Fruit fly (Drosophila melanogaster) whole organism, embryonic: ENCODE measurements around the gene CG5665.

Experiments
- Bgb ChIP-seq: fragments of 200-800 bp; sonication (Bioruptor generic); IDR thresholded peaks from 2 replicates; pipeline ENCODE4 v1.3.6; 2022; ENCODE audit warnings: missing biosample characterization, missing genetic modification characterization; ENCODE audit not compliant: partially characterized antibody
- CG11085 ChIP-seq: fragments of 200-800 bp; sonication (Bioruptor generic); IDR thresholded peaks from 2 replicates; pipeline ENCODE4 v1.3.6; 2022; ENCODE audit warnings: missing biosample characterization, missing genetic modification characterization
- CG12299 ChIP-seq: fragments of 200-800 bp; sonication (Bioruptor generic); optimal IDR thresholded peaks from 2 replicates; lab custom pipeline; 2018; ENCODE audit warnings: missing biosample characterization, mild to moderate bottlenecking, missing genetic modification characterization
- CG12391 ChIP-seq: fragments of 200-800 bp; sonication (Bioruptor generic); optimal IDR thresholded peaks from 3 replicates; lab custom pipeline; 2018; ENCODE audit warnings: missing biosample characterization, mild to moderate bottlenecking, missing genetic modification characterization, moderate library complexity
- CG13424 ChIP-seq: fragments of 200-800 bp; sonication (Bioruptor generic); optimal IDR thresholded peaks from 2 replicates; lab custom pipeline; 2019; ENCODE audit warnings: missing biosample characterization, mild to moderate bottlenecking, missing genetic modification characterization, moderate library complexity
- CG14014 ChIP-seq: fragments of 200-800 bp; sonication (Bioruptor generic); IDR thresholded peaks from 2 replicates; pipeline ENCODE4 v1.3.6; 2022; ENCODE audit warnings: missing biosample characterization, missing genetic modification characterization
- CG14710 ChIP-seq: fragments of 200-800 bp; sonication (Bioruptor generic); optimal IDR thresholded peaks from 3 replicates; lab custom pipeline; 2019; ENCODE audit warnings: missing biosample characterization, mild to moderate bottlenecking, missing genetic modification characterization, moderate library complexity
- CG1529 ChIP-seq: fragments of 200-800 bp; sonication (Bioruptor generic); optimal IDR thresholded peaks from 3 replicates; lab custom pipeline; 2018; ENCODE audit warnings: missing biosample characterization, missing genetic modification characterization
- CG17568 ChIP-seq: fragments of 200-800 bp; sonication (Bioruptor generic); optimal IDR thresholded peaks from 2 replicates; lab custom pipeline; 2018; ENCODE audit warnings: missing biosample characterization, mild to moderate bottlenecking, missing genetic modification characterization, moderate library complexity
- CG18262 ChIP-seq: fragments of 200-800 bp; optimal IDR thresholded peaks from 3 replicates; lab custom pipeline; 2019; ENCODE audit warnings: missing biosample characterization, mild to moderate bottlenecking, missing genetic modification characterization, moderate library complexity
- CG2120 ChIP-seq: fragments of 200-800 bp; sonication (Bioruptor generic); optimal IDR thresholded peaks from 3 replicates; lab custom pipeline; 2016; ENCODE audit warnings: missing biosample characterization, missing genetic modification characterization
- CG2199 ChIP-seq: fragments of 200-800 bp; sonication (Bioruptor generic); IDR thresholded peaks from 3 replicates; pipeline ENCODE4 v1.3.6; 2022; ENCODE audit warnings: missing biosample characterization, missing genetic modification characterization
- CG3995 ChIP-seq: fragments of 200-800 bp; sonication (Bioruptor generic); optimal IDR thresholded peaks from 3 replicates; lab custom pipeline; 2016; ENCODE audit warnings: missing biosample characterization, missing genetic modification characterization
- CG4360 ChIP-seq: fragments of 200-800 bp; sonication (Bioruptor generic); IDR thresholded peaks from 2 replicates; pipeline ENCODE4 v1.3.6; 2022; ENCODE audit warnings: missing biosample characterization, missing genetic modification characterization
- CG4617 ChIP-seq: fragments of 200-800 bp; sonication (Bioruptor generic); optimal IDR thresholded peaks from 3 replicates; lab custom pipeline; 2016; ENCODE audit warnings: missing biosample characterization, missing genetic modification characterization, borderline replicate concordance
- CG4820 ChIP-seq: fragments of 200-800 bp; sonication (Bioruptor generic); optimal IDR thresholded peaks from 3 replicates; lab custom pipeline; 2016; ENCODE audit warnings: missing biosample characterization, missing genetic modification characterization
- CG6175 ChIP-seq: fragments of 200-800 bp; sonication (Bioruptor generic); IDR thresholded peaks from 3 replicates; pipeline ENCODE4 v1.3.6; 2022; ENCODE audit warnings: missing biosample characterization, missing genetic modification characterization
- CG6254 ChIP-seq: fragments of 200-800 bp; sonication (Bioruptor generic); optimal IDR thresholded peaks from 3 replicates; lab custom pipeline; 2017; ENCODE audit warnings: mild to moderate bottlenecking, missing biosample characterization, missing genetic modification reagents, missing genetic modification characterization
- CG6791 ChIP-seq: fragments of 200-800 bp; sonication (Bioruptor generic); IDR thresholded peaks from 3 replicates; pipeline ENCODE4 v1.3.6; 2022; ENCODE audit warnings: missing biosample characterization, missing genetic modification characterization; ENCODE audit not compliant: partially characterized antibody
- CG7745 ChIP-seq: fragments of 200-800 bp; sonication (Bioruptor generic); optimal IDR thresholded peaks from 2 replicates; lab custom pipeline; 2018; ENCODE audit warnings: missing biosample characterization, mild to moderate bottlenecking, missing genetic modification characterization, moderate library complexity
- CG7786 ChIP-seq: fragments of 200-800 bp; sonication (Bioruptor generic); optimal IDR thresholded peaks from 2 replicates; lab custom pipeline; 2016; ENCODE audit warnings: missing biosample characterization, missing genetic modification characterization
- CG7987 ChIP-seq: fragments of 200-800 bp; sonication (Bioruptor generic); optimal IDR thresholded peaks from 2 replicates; lab custom pipeline; 2018; ENCODE audit warnings: missing biosample characterization, mild to moderate bottlenecking, missing genetic modification characterization, moderate library complexity
- CG8281 ChIP-seq: fragments of 200-800 bp; sonication (Bioruptor generic); optimal IDR thresholded peaks from 2 replicates; lab custom pipeline; 2018; ENCODE audit warnings: missing biosample characterization, mild to moderate bottlenecking, missing genetic modification characterization, moderate library complexity
- CG8388 ChIP-seq: fragments of 200-800 bp; sonication (Bioruptor generic); optimal IDR thresholded peaks from 2 replicates; lab custom pipeline; 2019; ENCODE audit warnings: missing biosample characterization, mild to moderate bottlenecking, missing genetic modification characterization, moderate library complexity
- CG9932 ChIP-seq: fragments of 200-800 bp; sonication (Bioruptor generic); IDR thresholded peaks from 2 replicates; pipeline ENCODE4 v1.3.6; 2022; ENCODE audit warnings: missing biosample characterization, missing genetic modification characterization
- Doc2 ChIP-seq: fragments of 200-800 bp; sonication (Bioruptor generic); IDR thresholded peaks from 2 replicates; pipeline ENCODE4 v1.3.6; 2022; ENCODE audit warnings: missing biosample characterization, missing genetic modification characterization
- Eip74EF ChIP-seq, 2 experiments: fragments of 200-800 bp in 1 of 2; fragments of >200 bp in 1 of 2; sonication (Bioruptor generic) in 1 of 2; optimal IDR thresholded peaks; 2 replicates each; lab custom pipeline; 2017 to 2019; ENCODE audit warnings: missing biosample characterization in 2 of 2, missing genetic modification characterization in 2 of 2, mild to moderate bottlenecking in 1 of 2, moderate library complexity in 1 of 2
- HLHmδ ChIP-seq: fragments of 200-800 bp; sonication (Bioruptor generic); optimal IDR thresholded peaks from 2 replicates; lab custom pipeline; 2018; ENCODE audit warnings: missing biosample characterization, mild to moderate bottlenecking, missing genetic modification characterization, moderate library complexity
- Mes4 ChIP-seq: fragments of 200-800 bp; sonication (Bioruptor generic); optimal IDR thresholded peaks from 2 replicates; lab custom pipeline; 2016; ENCODE audit warnings: missing biosample characterization, missing genetic modification characterization
- Rfx ChIP-seq: fragments of 200-800 bp; sonication (Bioruptor generic); IDR thresholded peaks from 2 replicates; pipeline ENCODE4 v1.3.6; 2022; ENCODE audit warnings: missing biosample characterization, missing genetic modification characterization
- Spps ChIP-seq: fragments of 200-800 bp; sonication (Bioruptor generic); optimal IDR thresholded peaks from 2 replicates; lab custom pipeline; 2018; ENCODE audit warnings: missing biosample characterization, mild to moderate bottlenecking, missing genetic modification characterization
- Trl ChIP-seq, 3 experiments: fragments of >200 bp in 2 of 3; fragments of 200-800 bp in 1 of 3; sonication (Bioruptor generic) in 1 of 3; optimal IDR thresholded peaks; 2 replicates in 1 of 3; 3 replicates in 2 of 3; lab custom pipeline; 2016 to 2017; ENCODE audit warnings: missing biosample characterization in 1 of 3, missing genetic modification characterization in 1 of 3
- disco-r ChIP-seq: fragments of 200-800 bp; sonication (Bioruptor generic); optimal IDR thresholded peaks from 2 replicates; lab custom pipeline; 2016; ENCODE audit warnings: missing biosample characterization, missing genetic modification characterization
- fd102C ChIP-seq: fragments of 200-800 bp; sonication (Bioruptor generic); optimal IDR thresholded peaks from 2 replicates; lab custom pipeline; 2018; ENCODE audit warnings: missing biosample characterization, mild to moderate bottlenecking, missing genetic modification characterization, moderate library complexity
- gce ChIP-seq: fragments of 200-800 bp; sonication (Bioruptor generic); IDR thresholded peaks from 3 replicates; pipeline ENCODE4 v1.3.6; 2022; ENCODE audit warnings: missing biosample characterization, missing genetic modification characterization
- gt ChIP-seq: fragments of 200-800 bp; sonication (Bioruptor generic); IDR thresholded peaks from 2 replicates; pipeline ENCODE4 v1.3.6; 2022; ENCODE audit warnings: missing biosample characterization, missing genetic modification characterization
- h ChIP-seq: fragments of >200 bp; optimal IDR thresholded peaks from 2 replicates; lab custom pipeline; 2017
- klu ChIP-seq: fragments of 200-800 bp; sonication (Bioruptor generic); IDR thresholded peaks from 2 replicates; pipeline ENCODE4 v1.3.6; 2022; ENCODE audit warnings: missing biosample characterization, missing genetic modification characterization
- luna ChIP-seq: fragments of 200-800 bp; sonication (Bioruptor generic); optimal IDR thresholded peaks from 2 replicates; lab custom pipeline; 2016; ENCODE audit warnings: missing biosample characterization, missing genetic modification characterization
- nau ChIP-seq: fragments of 200-800 bp; sonication (Bioruptor generic); optimal IDR thresholded peaks from 3 replicates; lab custom pipeline; 2017; ENCODE audit warnings: missing biosample characterization, mild to moderate bottlenecking, missing genetic modification characterization, missing genetic modification reagents
- pho ChIP-seq: fragments of 200-800 bp; sonication (Bioruptor generic); optimal IDR thresholded peaks from 2 replicates; lab custom pipeline; 2016; ENCODE audit warnings: missing biosample characterization, missing genetic modification characterization
- pros ChIP-seq: fragments of 200-800 bp; sonication (Bioruptor generic); optimal IDR thresholded peaks from 3 replicates; lab custom pipeline; 2019; ENCODE audit warnings: missing biosample characterization, mild to moderate bottlenecking, missing genetic modification characterization, moderate library complexity
- pum ChIP-seq: fragments of 200-800 bp; sonication (Bioruptor generic); optimal IDR thresholded peaks from 2 replicates; lab custom pipeline; 2016; ENCODE audit warnings: missing biosample characterization, missing genetic modification characterization
- sens ChIP-seq: fragments of 200-800 bp; sonication (Bioruptor generic); peaks from one replicate; lab custom pipeline; 2016; ENCODE audit warnings: missing biosample characterization, missing genetic modification characterization
- sima ChIP-seq: fragments of 200-800 bp; sonication (Bioruptor generic); optimal IDR thresholded peaks from 2 replicates; lab custom pipeline; 2016; ENCODE audit warnings: missing biosample characterization, missing genetic modification characterization
- ssp ChIP-seq: fragments of 200-800 bp; sonication (Bioruptor generic); IDR thresholded peaks from 2 replicates; pipeline ENCODE4 v1.3.6; 2022; ENCODE audit warnings: missing biosample characterization, missing genetic modification characterization
- stc ChIP-seq: fragments of 200-800 bp; sonication (Bioruptor generic); IDR thresholded peaks from 2 replicates; pipeline ENCODE4 v1.3.6; 2022; ENCODE audit warnings: missing biosample characterization, missing genetic modification characterization
- tx ChIP-seq: fragments of 200-800 bp; sonication (Bioruptor generic); optimal IDR thresholded peaks from 2 replicates; lab custom pipeline; 2016; ENCODE audit warnings: missing biosample characterization, missing genetic modification characterization
- wor ChIP-seq: fragments of 200-800 bp; sonication (Bioruptor generic); IDR thresholded peaks from 2 replicates; pipeline ENCODE4 v1.3.6; 2022; ENCODE audit warnings: missing biosample characterization, missing genetic modification characterization

CG5665 gene

DNA sequence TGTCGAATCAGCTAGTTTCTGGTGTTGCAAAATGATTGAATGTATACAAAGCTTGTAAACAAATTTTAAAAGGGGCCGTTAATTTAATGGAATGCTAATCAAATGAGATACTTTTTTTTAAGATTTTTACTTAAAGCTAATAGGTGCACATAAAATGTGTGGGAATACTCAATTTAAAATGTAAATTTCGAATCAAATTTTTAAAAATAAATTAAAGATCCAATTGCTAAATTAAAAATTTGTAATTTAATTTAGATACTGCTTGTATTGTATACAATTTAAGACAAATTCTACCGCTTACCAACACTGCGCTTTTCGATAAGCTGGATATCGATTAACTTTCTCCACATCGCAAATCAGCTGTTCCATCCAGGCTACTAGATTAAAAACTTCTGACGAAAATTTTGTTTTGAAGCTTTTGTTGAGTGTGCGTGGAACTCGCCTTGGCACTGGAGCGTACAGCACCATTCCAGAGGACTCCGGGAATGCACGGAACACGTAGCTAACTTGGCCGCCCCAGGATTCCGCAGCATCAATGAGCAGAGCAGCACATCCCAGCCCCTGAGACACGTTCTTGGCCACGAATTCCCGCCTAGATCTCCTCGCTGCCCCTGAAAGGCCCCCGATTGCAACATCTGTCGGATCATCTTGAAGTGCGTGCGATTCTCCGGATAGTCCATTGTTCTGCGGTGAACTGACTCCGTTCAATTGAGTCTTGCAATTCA is 25.9 kb downstream of the CG5665 start, which contains the start of the genes CG5498 and fbl (continued):
- TF ChIP-seq Trl (optimal IDR thresholded peaks at IDR 0.05; lab: Kevin White, UChicago) (no peak), Trl (GFP tag; optimal IDR thresholded peaks at IDR 0.05; lab: Kevin White, UChicago) (peak; percentile 59), klu (GFP tag; lab: Robert Waterston, UW) (peak; percentile 37; the same call in 1 of the 2 replicates), CG17568 (GFP tag; lab: Kevin White, UChicago) (no peak), fd102C (no peak), CG13424 (tag; lab: Kevin White, UChicago) (peak; percentile 69), CG9932 (peak; percentile 56), Spps (peak; percentile 21), CG7786 (GFP tag; lab: Kevin White, UChicago) (peak; percentile 38), luna (GFP tag; lab: Kevin White, UChicago) (no peak), CG3995 (GFP tag; lab: Kevin White, UChicago) (peak; percentile 10), CG2120 (GFP tag; lab: Kevin White, UChicago) (peak; percentile 84), CG6791 (GFP tag; lab: Robert Waterston, UW) (no peak; the same call in 2 of the 3 replicates), gt (no peak), gce (GFP tag; lab: Robert Waterston, UW) (no peak), h (lab: Kevin White, UChicago) (no peak), pum (GFP tag; lab: Kevin White, UChicago) (peak; percentile 14), sima (no peak), CG18262 (tag; lab: Kevin White, UChicago) (peak; percentile 71), CG4820 (GFP tag; lab: Kevin White, UChicago) (peak; percentile 50), CG2199 (GFP tag; lab: Robert Waterston, UW) (no peak), disco-r (GFP tag; lab: Kevin White, UChicago) (no peak), Mes4 (GFP tag; lab: Kevin White, UChicago) (peak; percentile 6), CG8388 (peak; percentile 47), Rfx (GFP tag; lab: Robert Waterston, UW) (peak; percentile 64), CG4360 (no peak), CG1529 (GFP tag; lab: Kevin White, UChicago) (peak; percentile 32), CG7745 (tag; lab: Kevin White, UChicago) (peak; percentile 45), Bgb (GFP tag; lab: Robert Waterston, UW) (no peak), ssp (GFP tag; lab: Robert Waterston, UW) (no peak), CG14014 (0 out of 2 replicates have a peak, but pooled peaks have one; percentile 40), pros (GFP tag; lab: Kevin White, UChicago) (no peak), pho (GFP tag; lab: Kevin White, UChicago) (peak; percentile 38), CG11085 (GFP tag; lab: Robert Waterston, UW) (no peak), CG14710 (tag; lab: Kevin White, UChicago) (peak; percentile 85), CG12391 (tag; lab: Kevin White, UChicago) (peak; percentile 80), sens (GFP tag; lab: Kevin White, UChicago) (peak; percentile 82), Eip74EF (GFP tag; optimal IDR thresholded peaks at IDR 0.05; lab: Kevin White, UChicago) (peak in 1 of 2 experiments; percentile 40), CG6254 (GFP tag; lab: Kevin White, UChicago) (no peak), CG12299 (no peak), nau (GFP tag; lab: Kevin White, UChicago) (no peak), HLHmδ (GFP tag; lab: Kevin White, UChicago) (no peak), CG4617 (GFP tag; lab: Kevin White, UChicago) (peak; percentile 8), stc (GFP tag; lab: Robert Waterston, UW) (0 out of 2 replicates have a peak, but pooled peaks have one; percentile 29), CG8281 (tag; lab: Kevin White, UChicago) (peak; percentile 1), tx (GFP tag; lab: Kevin White, UChicago) (peak; percentile 0), wor (GFP tag; lab: Robert Waterston, UW) (no peak), Doc2 (no peak), CG7987 (GFP tag; lab: Kevin White, UChicago) (no peak), CG6175 (GFP tag; lab: Robert Waterston, UW) (no peak)
